Fruit fly (Drosophila melanogaster) whole organism, prepupa: ENCODE results near the gene CG5953.
A peak's percentile ranks its signal among the peaks of the same experiment; 100 is the strongest.

Experiments
- Blimp-1 ChIP-seq: fragments of 200-800 bp; sonication (Bioruptor generic); optimal IDR thresholded peaks from 3 replicates; lab custom pipeline; 2017; ENCODE audit warnings: missing biosample characterization, missing genetic modification characterization, mild to moderate bottlenecking, moderate library complexity, missing genetic modification reagents
- CG10631 ChIP-seq: fragments of 200-800 bp; sonication (Bioruptor generic); optimal IDR thresholded peaks from 2 replicates; lab custom pipeline; 2016; ENCODE audit warnings: missing biosample characterization, missing genetic modification characterization
- CG10669 ChIP-seq: fragments of 200-800 bp; sonication (Bioruptor generic); optimal IDR thresholded peaks from 3 replicates; lab custom pipeline; 2018; ENCODE audit warnings: missing biosample characterization, mild to moderate bottlenecking, missing genetic modification characterization, moderate library complexity
- CG11294 ChIP-seq: fragments of 200-800 bp; sonication (Bioruptor generic); IDR thresholded peaks from 2 replicates; pipeline ENCODE4 v1.3.6; 2022; ENCODE audit warnings: missing biosample characterization, missing genetic modification characterization
- CG15336 ChIP-seq: fragments of 200-800 bp; sonication (Bioruptor generic); IDR thresholded peaks from 2 replicates; pipeline ENCODE4 v1.3.6; 2022; ENCODE audit warnings: missing biosample characterization, missing genetic modification characterization
- CG1621 ChIP-seq: fragments of 200-800 bp; sonication (Bioruptor generic); optimal IDR thresholded peaks from 3 replicates; lab custom pipeline; 2018; ENCODE audit warnings: missing biosample characterization, mild to moderate bottlenecking, missing genetic modification characterization
- CG16779 ChIP-seq: fragments of 200-800 bp; sonication (Bioruptor generic); optimal IDR thresholded peaks from 3 replicates; lab custom pipeline; 2017; ENCODE audit warnings: missing biosample characterization, mild to moderate bottlenecking, missing genetic modification characterization
- CG3032 ChIP-seq: fragments of 200-800 bp; optimal IDR thresholded peaks from 2 replicates; lab custom pipeline; 2019; ENCODE audit warnings: missing biosample characterization, mild to moderate bottlenecking, missing genetic modification characterization, moderate library complexity
- CG31627 ChIP-seq: fragments of 200-800 bp; sonication (Bioruptor generic); optimal IDR thresholded peaks from 3 replicates; lab custom pipeline; 2016; ENCODE audit warnings: missing biosample characterization, missing genetic modification characterization
- CG32006 ChIP-seq: fragments of 200-800 bp; sonication (Bioruptor generic); optimal IDR thresholded peaks from 3 replicates; lab custom pipeline; 2017; ENCODE audit warnings: missing biosample characterization, mild to moderate bottlenecking, missing genetic modification characterization
- CG34406 ChIP-seq: fragments of 200-800 bp; sonication (Bioruptor generic); optimal IDR thresholded peaks from 3 replicates; lab custom pipeline; 2016; ENCODE audit warnings: missing biosample characterization, missing genetic modification characterization
- CG3919 ChIP-seq: fragments of 200-800 bp; sonication (Bioruptor generic); optimal IDR thresholded peaks from 3 replicates; lab custom pipeline; 2016; ENCODE audit warnings: missing biosample characterization, missing genetic modification characterization
- CG6163 ChIP-seq: fragments of 200-800 bp; sonication (Bioruptor generic); IDR thresholded peaks from 3 replicates; pipeline ENCODE4 v1.3.6; 2022; ENCODE audit warnings: missing biosample characterization, missing genetic modification characterization
- CG6792 ChIP-seq: fragments of 200-800 bp; sonication (Bioruptor generic); optimal IDR thresholded peaks from 3 replicates; lab custom pipeline; 2016; ENCODE audit warnings: missing biosample characterization, missing genetic modification characterization
- CG6854 ChIP-seq: fragments of 200-800 bp; sonication (Bioruptor generic); optimal IDR thresholded peaks from 2 replicates; lab custom pipeline; 2017; ENCODE audit warnings: missing biosample characterization, mild to moderate bottlenecking, missing genetic modification characterization
- CG7368 ChIP-seq: fragments of 200-800 bp; sonication (Bioruptor generic); optimal IDR thresholded peaks from 3 replicates; lab custom pipeline; 2016; ENCODE audit warnings: missing biosample characterization, missing genetic modification characterization
- CG8632 ChIP-seq: fragments of 200-800 bp; sonication (Bioruptor generic); optimal IDR thresholded peaks from 3 replicates; lab custom pipeline; 2016; ENCODE audit warnings: missing biosample characterization, missing genetic modification characterization
- CG9139 ChIP-seq: fragments of 200-800 bp; sonication (Bioruptor generic); optimal IDR thresholded peaks from 3 replicates; lab custom pipeline; 2017; ENCODE audit warnings: missing biosample characterization, mild to moderate bottlenecking, missing genetic modification characterization
- Eip75B ChIP-seq: fragments of 200-800 bp; sonication (Bioruptor generic); optimal IDR thresholded peaks from 3 replicates; lab custom pipeline; 2016; ENCODE audit warnings: missing biosample characterization, missing genetic modification characterization
- Eip78C ChIP-seq: fragments of 200-800 bp; sonication (Bioruptor generic); peaks from one replicate; lab custom pipeline; 2016; ENCODE audit warnings: missing biosample characterization, missing genetic modification characterization
- Eip93F ChIP-seq: fragments of 200-800 bp; sonication (Bioruptor generic); optimal IDR thresholded peaks from 2 replicates; lab custom pipeline; 2016; ENCODE audit warnings: missing biosample characterization, mild to moderate bottlenecking, missing genetic modification characterization
- Ets21C ChIP-seq: fragments of 200-800 bp; sonication (Bioruptor generic); optimal IDR thresholded peaks from 3 replicates; lab custom pipeline; 2016; ENCODE audit warnings: missing biosample characterization, missing genetic modification characterization
- Ets96B ChIP-seq: fragments of 200-800 bp; optimal IDR thresholded peaks from 2 replicates; lab custom pipeline; 2019; ENCODE audit warnings: missing biosample characterization, mild to moderate bottlenecking, missing genetic modification characterization, moderate library complexity
- Gug ChIP-seq: fragments of 200-800 bp; sonication (Bioruptor generic); IDR thresholded peaks from 2 replicates; pipeline ENCODE4 v1.3.6; 2022; ENCODE audit warnings: missing biosample characterization, missing genetic modification characterization
- Hr38 ChIP-seq: sonication (Bioruptor generic); optimal IDR thresholded peaks from 2 replicates; lab custom pipeline; 2016; ENCODE audit warnings: missing biosample characterization, missing genetic modification characterization
- Hr39 ChIP-seq: fragments of 200-800 bp; sonication (Bioruptor generic); optimal IDR thresholded peaks from 2 replicates; lab custom pipeline; 2016; ENCODE audit warnings: missing biosample characterization, missing genetic modification characterization
- Met ChIP-seq: fragments of 200-800 bp; sonication (Bioruptor generic); optimal IDR thresholded peaks from 3 replicates; lab custom pipeline; 2016; ENCODE audit warnings: missing biosample characterization, missing genetic modification characterization
- Smox ChIP-seq: fragments of 200-800 bp; sonication (Bioruptor generic); optimal IDR thresholded peaks from 3 replicates; lab custom pipeline; 2016; ENCODE audit warnings: missing biosample characterization, missing genetic modification characterization
- Sox14 ChIP-seq: fragments of 200-800 bp; sonication (Bioruptor generic); optimal IDR thresholded peaks from 3 replicates; lab custom pipeline; 2016; ENCODE audit warnings: missing biosample characterization, missing genetic modification characterization
- achi ChIP-seq: fragments of 200-800 bp; sonication (Bioruptor generic); optimal IDR thresholded peaks from 3 replicates; lab custom pipeline; 2016; ENCODE audit warnings: missing biosample characterization, missing genetic modification characterization
- acj6 ChIP-seq: fragments of 200-800 bp; sonication (Bioruptor generic); optimal IDR thresholded peaks from 3 replicates; lab custom pipeline; 2016; ENCODE audit warnings: missing biosample characterization, missing genetic modification characterization
- cyc ChIP-seq: fragments of 200-800 bp; sonication (Bioruptor generic); optimal IDR thresholded peaks from 3 replicates; lab custom pipeline; 2016; ENCODE audit warnings: missing biosample characterization, missing genetic modification characterization
- eg ChIP-seq: fragments of 200-800 bp; sonication (Bioruptor generic); IDR thresholded peaks from 3 replicates; pipeline ENCODE4 v1.3.6; 2022; ENCODE audit warnings: missing biosample characterization, missing genetic modification characterization
- esn ChIP-seq: fragments of 200-800 bp; sonication (Bioruptor generic); optimal IDR thresholded peaks from 2 replicates; lab custom pipeline; 2016; ENCODE audit warnings: missing biosample characterization, mild to moderate bottlenecking, missing genetic modification characterization, moderate library complexity
- fd59A ChIP-seq: fragments of 200-800 bp; sonication (Bioruptor generic); optimal IDR thresholded peaks from 2 replicates; lab custom pipeline; 2017; ENCODE audit warnings: missing biosample characterization, mild to moderate bottlenecking, missing genetic modification characterization, missing genetic modification reagents
- fd85E ChIP-seq: fragments of 200-800 bp; sonication (Bioruptor generic); optimal IDR thresholded peaks from 3 replicates; lab custom pipeline; 2016; ENCODE audit warnings: missing biosample characterization, missing genetic modification characterization
- fkh ChIP-seq: fragments of 200-800 bp; sonication (Bioruptor generic); optimal IDR thresholded peaks from 3 replicates; lab custom pipeline; 2017; ENCODE audit warnings: missing biosample characterization, mild to moderate bottlenecking, missing genetic modification characterization, moderate library complexity
- net ChIP-seq: fragments of 200-800 bp; sonication (Bioruptor generic); optimal IDR thresholded peaks from 3 replicates; lab custom pipeline; 2016; ENCODE audit warnings: missing biosample characterization, missing genetic modification characterization
- pdm3 ChIP-seq: fragments of 200-800 bp; sonication (Bioruptor generic); optimal IDR thresholded peaks from 3 replicates; lab custom pipeline; 2016; ENCODE audit warnings: missing biosample characterization, missing genetic modification characterization
- salr ChIP-seq, 2 experiments: fragments of 200-800 bp; sonication (Bioruptor generic); optimal IDR thresholded peaks; 3 replicates each; lab custom pipeline; 2016 to 2018; ENCODE audit warnings: missing biosample characterization in 2 of 2, missing genetic modification characterization in 2 of 2, mild to moderate bottlenecking in 1 of 2
- spab ChIP-seq: fragments of 200-800 bp; sonication (Bioruptor generic); optimal IDR thresholded peaks from 2 replicates; lab custom pipeline; 2017; ENCODE audit warnings: missing biosample characterization, mild to moderate bottlenecking, missing genetic modification characterization, missing genetic modification reagents
- ss ChIP-seq, 2 experiments: fragments of 200-800 bp; sonication (Bioruptor generic); optimal IDR thresholded peaks; 2 replicates in 1 of 2; 3 replicates in 1 of 2; lab custom pipeline; 2017 to 2018; ENCODE audit warnings: mild to moderate bottlenecking in 2 of 2, missing biosample characterization in 2 of 2, missing genetic modification characterization in 2 of 2, moderate library complexity in 1 of 2
- svp ChIP-seq: fragments of 200-800 bp; sonication (Bioruptor generic); peaks from one replicate; lab custom pipeline; 2016; ENCODE audit warnings: missing biosample characterization, missing genetic modification characterization
- topi ChIP-seq: fragments of 200-800 bp; sonication (Bioruptor generic); optimal IDR thresholded peaks from 3 replicates; lab custom pipeline; 2016; ENCODE audit warnings: missing biosample characterization, missing genetic modification characterization

The CG5953 gene

DNA sequence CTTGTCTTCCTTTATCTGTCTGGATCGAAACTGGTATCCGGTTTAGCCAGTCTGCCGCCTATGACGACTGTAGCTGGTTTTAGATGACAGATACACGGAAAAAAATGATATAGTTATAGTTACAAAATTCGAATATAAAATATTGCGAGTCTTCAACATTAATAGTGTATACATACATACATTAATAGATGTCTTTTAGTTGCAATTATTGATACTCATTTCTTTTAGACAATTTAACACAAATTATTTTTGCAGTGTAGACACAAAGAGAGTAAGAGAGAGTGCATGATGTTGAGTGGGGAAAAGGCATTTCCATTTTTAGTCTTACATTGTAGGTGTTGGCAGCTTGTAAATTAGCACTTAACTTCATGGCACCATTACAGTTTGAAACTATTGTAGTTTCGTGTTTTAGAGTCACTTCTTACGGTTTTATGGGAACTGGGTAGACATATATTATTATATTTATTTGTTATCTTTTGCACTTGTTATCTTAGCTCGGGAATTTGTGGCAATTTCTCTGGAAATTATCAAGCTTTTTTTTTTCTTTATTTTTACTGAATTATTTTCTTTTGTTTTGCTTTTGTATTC, 37.4 kb downstream of the CG5953 start (continued):
- peak; percentile 94 for TF ChIP-seq achi
- no peak for TF ChIP-seq fd85E (GFP tag; lab: Kevin White, UChicago)
- TF ChIP-seq CG6792: peak; percentile 92
- peak; percentile 72 for TF ChIP-seq Ets21C
- TF ChIP-seq Eip93F (GFP tag; lab: Kevin White, UChicago): no peak
- peak; percentile 86 for TF ChIP-seq CG16779 (tag; lab: Kevin White, UChicago)
- peak; percentile 83 for TF ChIP-seq CG31627 (GFP tag; lab: Kevin White, UChicago)
- no peak for TF ChIP-seq CG6854
- TF ChIP-seq Smox (GFP tag; lab: Kevin White, UChicago): peak; percentile 78
- peak; percentile 94 for TF ChIP-seq net
- TF ChIP-seq Hr38 (GFP tag; lab: Kevin White, UChicago): peak; percentile 52
- peak; percentile 59 for TF ChIP-seq Eip75B (GFP tag; lab: Kevin White, UChicago)
- peak; percentile 81 for TF ChIP-seq CG6163 (GFP tag; lab: Robert Waterston, UW)
- TF ChIP-seq CG11294 (GFP tag; lab: Robert Waterston, UW): no peak
- TF ChIP-seq eg (GFP tag; lab: Robert Waterston, UW): peak; percentile 62
- peak; percentile 92 for TF ChIP-seq acj6 (GFP tag; lab: Kevin White, UChicago)
- no peak for TF ChIP-seq Ets96B (tag; lab: Kevin White, UChicago)

DNA sequence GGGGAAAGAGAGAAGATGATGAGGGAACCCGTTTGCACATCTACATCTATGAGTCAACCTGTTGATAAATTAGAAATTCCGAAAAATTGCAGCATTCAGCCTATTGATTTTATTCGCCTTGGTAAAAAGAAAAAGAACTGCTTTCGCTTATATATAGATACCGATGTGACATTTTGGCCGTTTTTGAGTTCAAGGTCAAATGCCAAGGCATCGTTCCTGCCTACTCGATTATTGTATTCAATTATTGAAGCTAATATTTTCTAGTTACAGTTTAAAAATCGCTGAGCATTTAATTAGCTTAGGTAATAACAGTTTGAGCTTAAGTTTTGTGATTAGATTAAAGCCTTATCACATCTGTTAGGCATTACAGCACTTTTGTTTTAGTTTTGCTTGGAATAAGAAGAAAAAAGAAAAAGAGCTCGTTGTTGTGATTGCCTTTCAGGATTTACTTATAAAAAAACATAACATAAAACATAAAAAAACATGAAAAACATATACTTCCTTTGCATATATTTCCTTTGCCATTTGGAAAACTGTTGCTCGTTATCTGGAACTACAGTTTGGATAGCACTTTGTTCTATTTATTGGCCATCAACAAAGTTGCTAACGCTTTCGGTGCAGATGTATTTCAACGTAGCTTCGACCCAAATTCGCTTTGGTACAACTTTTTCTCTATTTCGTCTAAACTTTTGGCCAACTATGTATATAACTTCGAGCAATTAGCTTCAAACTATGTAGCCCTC, 38.5 kb downstream of the CG5953 start:
- TF ChIP-seq fd85E (GFP tag; lab: Kevin White, UChicago): no peak
- peak; percentile 9 for TF ChIP-seq svp

dm6 chr2L:16492617-16493203, 40.0 kb downstream of the CG5953 start:
- peak; percentile 83 for TF ChIP-seq CG9139 (GFP tag; lab: Kevin White, UChicago)
- TF ChIP-seq CG8632: peak; percentile 86
- peak; percentile 93 for TF ChIP-seq esn (GFP tag; lab: Kevin White, UChicago)
- peak; percentile 75 for TF ChIP-seq CG6854
- TF ChIP-seq Blimp-1: peak; percentile 60
- TF ChIP-seq Gug (GFP tag; lab: Robert Waterston, UW): peak; percentile 80; the same call in 1 of the 2 replicates
- peak; percentile 85 for TF ChIP-seq CG6792
- TF ChIP-seq spab (GFP tag; lab: Kevin White, UChicago): peak; percentile 87
- peak; percentile 94 for TF ChIP-seq CG1621
- peak; percentile 90 for TF ChIP-seq fd59A (GFP tag; lab: Kevin White, UChicago)
- TF ChIP-seq Hr39 (GFP tag; lab: Kevin White, UChicago): peak; percentile 84
- TF ChIP-seq Eip75B (GFP tag; lab: Kevin White, UChicago): peak; percentile 92
- TF ChIP-seq Met (GFP tag; lab: Kevin White, UChicago): peak; percentile 92
- TF ChIP-seq CG10669 (GFP tag; lab: Kevin White, UChicago): peak; percentile 89
- TF ChIP-seq CG6163 (GFP tag; lab: Robert Waterston, UW): peak; percentile 92
- TF ChIP-seq fkh (GFP tag; lab: Kevin White, UChicago): no peak
- TF ChIP-seq Eip78C (GFP tag; lab: Kevin White, UChicago): peak; percentile 96
- peak; percentile 93 for TF ChIP-seq CG10631
- peak; percentile 84 for TF ChIP-seq net
- TF ChIP-seq CG3032 (tag; lab: Kevin White, UChicago): peak; percentile 92
- peak; percentile 86 for TF ChIP-seq CG31627 (GFP tag; lab: Kevin White, UChicago)
- TF ChIP-seq ss (GFP tag; optimal IDR thresholded peaks at IDR 0.05; lab: Kevin White, UChicago): peak; percentile 88 to 90
- TF ChIP-seq Sox14: peak; percentile 96
- peak; percentile 80 for TF ChIP-seq CG7368 (GFP tag; lab: Kevin White, UChicago)
- peak; percentile 92 for TF ChIP-seq pdm3
- TF ChIP-seq Ets21C: peak; percentile 81
- peak; percentile 91 for TF ChIP-seq CG32006
- TF ChIP-seq cyc (GFP tag; lab: Kevin White, UChicago): peak; percentile 82
- TF ChIP-seq CG3919 (GFP tag; lab: Kevin White, UChicago): peak; percentile 84
- peak; percentile 87 for TF ChIP-seq eg (GFP tag; lab: Robert Waterston, UW)
- peak; percentile 87 for TF ChIP-seq CG34406 (GFP tag; lab: Kevin White, UChicago)
- peak; percentile 84 for TF ChIP-seq salr (GFP tag; optimal IDR thresholded peaks at IDR 0.05; lab: Kevin White, UChicago)
- TF ChIP-seq Smox (GFP tag; lab: Kevin White, UChicago): peak; percentile 82
- TF ChIP-seq CG11294 (GFP tag; lab: Robert Waterston, UW): peak; percentile 71
- peak; percentile 91 for TF ChIP-seq CG15336 (GFP tag; lab: Robert Waterston, UW)
- TF ChIP-seq topi (GFP tag; lab: Kevin White, UChicago): peak; percentile 86
